Fruit fly (Drosophila melanogaster) whole organism, embryonic: ENCODE data around the gene CG9106.

ENCODE experiments used
- Awh ChIP-seq: fragments of 200-800 bp; sonication (Bioruptor generic); IDR thresholded peaks from 2 replicates; pipeline ENCODE4, ENCODE4 v1.3.6; 2022; ENCODE audit warnings: missing biosample characterization, missing genetic modification characterization
- Blimp-1 ChIP-seq: fragments of 200-800 bp; sonication (Bioruptor generic); optimal IDR thresholded peaks from 3 replicates; lab custom pipeline; 2018; ENCODE audit warnings: missing biosample characterization, missing genetic modification characterization, mild to moderate bottlenecking, moderate library complexity, missing genetic modification reagents
- BtbVII ChIP-seq: fragments of 200-800 bp; sonication (Bioruptor generic); optimal IDR thresholded peaks from 3 replicates; lab custom pipeline; 2017; ENCODE audit warnings: missing biosample characterization, mild to moderate bottlenecking, missing genetic modification characterization
- CG1024 ChIP-seq: fragments of 200-800 bp; sonication (Bioruptor generic); IDR thresholded peaks from 2 replicates; pipeline ENCODE4 v1.3.6; 2022; ENCODE audit warnings: missing biosample characterization, missing genetic modification characterization
- CG10274 ChIP-seq: fragments of 200-800 bp; sonication (Bioruptor generic); optimal IDR thresholded peaks from 3 replicates; lab custom pipeline; 2017; ENCODE audit warnings: missing biosample characterization, mild to moderate bottlenecking, missing genetic modification characterization
- CG16813 ChIP-seq: fragments of 200-800 bp; sonication (Bioruptor generic); IDR thresholded peaks from 3 replicates; pipeline ENCODE4 v1.3.6; 2022; ENCODE audit warnings: missing biosample characterization, missing genetic modification characterization; ENCODE audit not compliant: partially characterized antibody
- CG16815 ChIP-seq: fragments of 200-800 bp; sonication (Bioruptor generic); optimal IDR thresholded peaks from 3 replicates; lab custom pipeline; 2017; ENCODE audit warnings: missing biosample characterization, mild to moderate bottlenecking, missing genetic modification characterization
- CG17359 ChIP-seq: fragments of 200-800 bp; sonication (Bioruptor generic); optimal IDR thresholded peaks from 3 replicates; lab custom pipeline; 2018; ENCODE audit warnings: missing biosample characterization, mild to moderate bottlenecking, missing genetic modification characterization, moderate library complexity
- CG2678 ChIP-seq: fragments of 200-800 bp; sonication (Bioruptor generic); optimal IDR thresholded peaks from 3 replicates; lab custom pipeline; 2019; ENCODE audit warnings: missing biosample characterization, mild to moderate bottlenecking, missing genetic modification characterization, moderate library complexity
- CG30020 ChIP-seq: fragments of 200-800 bp; optimal IDR thresholded peaks from 2 replicates; lab custom pipeline; 2019; ENCODE audit warnings: missing biosample characterization, mild to moderate bottlenecking, missing genetic modification characterization, moderate library complexity
- CG3847 ChIP-seq: fragments of 200-800 bp; sonication (Bioruptor generic); IDR thresholded peaks from 2 replicates; pipeline ENCODE4 v1.3.6; 2022; ENCODE audit warnings: missing biosample characterization, missing genetic modification characterization
- CG8290 ChIP-seq, 3 experiments: fragments of 200-800 bp; sonication (Bioruptor generic); optimal IDR thresholded peaks; 2 replicates each; lab custom pipeline; 2016 to 2019; ENCODE audit warnings: missing biosample characterization in 3 of 3, missing genetic modification characterization in 3 of 3, mild to moderate bottlenecking in 2 of 3, moderate library complexity in 1 of 3
- CG8478 ChIP-seq: fragments of >200 bp; optimal IDR thresholded peaks from 2 replicates; lab custom pipeline; 2018
- CG8765 ChIP-seq: fragments of 200-800 bp; sonication (Bioruptor generic); IDR thresholded peaks from 2 replicates; pipeline ENCODE4 v1.3.6; 2022; ENCODE audit warnings: missing biosample characterization, missing genetic modification characterization
- CTCF ChIP-seq: fragments of 200-800 bp; sonication (Bioruptor generic); optimal IDR thresholded peaks from 2 replicates; lab custom pipeline; 2017; ENCODE audit warnings: missing biosample characterization, mild to moderate bottlenecking, missing genetic modification characterization, moderate library complexity
- Dp ChIP-seq: fragments of 200-800 bp; sonication (Bioruptor generic); optimal IDR thresholded peaks from 2 replicates; lab custom pipeline; 2018; ENCODE audit warnings: missing biosample characterization, mild to moderate bottlenecking, missing genetic modification characterization, moderate library complexity
- Dref ChIP-seq: fragments of 200-800 bp; sonication (Bioruptor generic); IDR thresholded peaks from 2 replicates; pipeline ENCODE4 v1.3.6; 2022; ENCODE audit warnings: missing biosample characterization, missing genetic modification characterization
- E2f1 ChIP-seq: fragments of 200-800 bp; sonication (Bioruptor generic); IDR thresholded peaks from 2 replicates; pipeline ENCODE4 v1.3.6; 2022; ENCODE audit warnings: missing biosample characterization, missing genetic modification characterization
- ERR ChIP-seq: fragments of 200-800 bp; sonication (Bioruptor generic); optimal IDR thresholded peaks from 2 replicates; lab custom pipeline; 2016; ENCODE audit warnings: missing biosample characterization, missing genetic modification characterization
- Ets65A ChIP-seq: fragments of 200-800 bp; sonication (Bioruptor generic); peaks from one replicate; lab custom pipeline; 2016; ENCODE audit warnings: missing biosample characterization, missing genetic modification characterization
- Ets97D ChIP-seq: fragments of 200-800 bp; sonication (Bioruptor generic); optimal IDR thresholded peaks from 3 replicates; lab custom pipeline; 2016; ENCODE audit warnings: missing biosample characterization, missing genetic modification characterization
- Hand ChIP-seq: fragments of 200-800 bp; sonication (Bioruptor generic); optimal IDR thresholded peaks from 2 replicates; lab custom pipeline; 2017; ENCODE audit warnings: mild to moderate bottlenecking, missing biosample characterization, missing genetic modification reagents, missing genetic modification characterization
- MBD-R2 ChIP-seq: fragments of 200-800 bp; sonication (Bioruptor generic); IDR thresholded peaks from 2 replicates; pipeline ENCODE4 v1.3.6; 2022; ENCODE audit warnings: missing biosample characterization, missing genetic modification characterization
- MESR4 ChIP-seq: fragments of 200-800 bp; sonication (Bioruptor generic); optimal IDR thresholded peaks from 2 replicates; lab custom pipeline; 2018; ENCODE audit warnings: missing biosample characterization, mild to moderate bottlenecking, missing genetic modification characterization, moderate library complexity
- Max ChIP-seq: fragments of 200-800 bp; sonication (Bioruptor generic); optimal IDR thresholded peaks from 2 replicates; lab custom pipeline; 2016; ENCODE audit warnings: missing biosample characterization, mild to moderate bottlenecking, missing genetic modification characterization
- Med ChIP-seq: fragments of 200-800 bp; sonication (Bioruptor generic); peaks from one replicate; lab custom pipeline; 2016; ENCODE audit warnings: missing biosample characterization, missing genetic modification characterization, mild to moderate bottlenecking, inconsistent platforms, moderate library complexity
- Opbp ChIP-seq: fragments of 200-800 bp; sonication (Bioruptor generic); IDR thresholded peaks from 3 replicates; pipeline ENCODE4 v1.3.6; 2022; ENCODE audit warnings: missing biosample characterization, missing genetic modification characterization; ENCODE audit not compliant: partially characterized antibody
- PHDP ChIP-seq: fragments of 200-800 bp; sonication (Bioruptor generic); optimal IDR thresholded peaks from 3 replicates; lab custom pipeline; 2018; ENCODE audit warnings: missing biosample characterization, mild to moderate bottlenecking, missing genetic modification characterization, moderate library complexity
- Pdp1 ChIP-seq, 2 experiments: fragments of 200-800 bp; sonication (Bioruptor generic); optimal IDR thresholded peaks; 3 replicates each; lab custom pipeline; 2016; ENCODE audit warnings: missing biosample characterization in 2 of 2, missing genetic modification characterization in 2 of 2, mild to moderate bottlenecking in 1 of 2, moderate library complexity in 1 of 2
- Rfx ChIP-seq: fragments of 200-800 bp; sonication (Bioruptor generic); IDR thresholded peaks from 2 replicates; pipeline ENCODE4 v1.3.6; 2022; ENCODE audit warnings: missing biosample characterization, missing genetic modification characterization
- chinmo ChIP-seq: fragments of 200-800 bp; sonication (Bioruptor generic); IDR thresholded peaks from 4 replicates; pipeline ENCODE4 v1.3.6; 2022; ENCODE audit warnings: missing biosample characterization, missing genetic modification characterization; ENCODE audit not compliant: partially characterized antibody
- crp ChIP-seq, 2 experiments: fragments of 200-800 bp; sonication (Bioruptor generic); optimal IDR thresholded peaks; 2 replicates in 1 of 2; 3 replicates in 1 of 2; lab custom pipeline; 2017; ENCODE audit warnings: missing biosample characterization in 2 of 2, missing genetic modification characterization in 2 of 2, mild to moderate bottlenecking in 1 of 2, moderate library complexity in 1 of 2
- dpn ChIP-seq, 2 experiments: fragments of 200-800 bp; sonication (Bioruptor generic); optimal IDR thresholded peaks; 3 replicates each; lab custom pipeline; 2016; ENCODE audit warnings: missing biosample characterization in 2 of 2, missing genetic modification characterization in 2 of 2
- grau ChIP-seq: fragments of 200-800 bp; optimal IDR thresholded peaks from 3 replicates; lab custom pipeline; 2019; ENCODE audit warnings: missing biosample characterization, mild to moderate bottlenecking, missing genetic modification characterization, moderate library complexity
- hbn ChIP-seq: fragments of 200-800 bp; sonication (Bioruptor generic); IDR thresholded peaks from 2 replicates; pipeline ENCODE4 v1.3.6; 2022; ENCODE audit warnings: missing biosample characterization, missing genetic modification characterization; ENCODE audit not compliant: partially characterized antibody
- insv ChIP-seq, 2 experiments: fragments of 200-800 bp; sonication (Bioruptor generic); optimal IDR thresholded peaks; 3 replicates each; lab custom pipeline; 2016 to 2018; ENCODE audit warnings: missing biosample characterization in 2 of 2, missing genetic modification characterization in 2 of 2
- inv ChIP-seq: fragments of 200-800 bp; sonication (Bioruptor generic); IDR thresholded peaks from 2 replicates; pipeline ENCODE4 v1.3.6; 2022; ENCODE audit warnings: missing biosample characterization, missing genetic modification characterization; ENCODE audit not compliant: partially characterized antibody
- nmo ChIP-seq: fragments of 200-800 bp; sonication (Bioruptor generic); optimal IDR thresholded peaks from 2 replicates; lab custom pipeline; 2018; ENCODE audit warnings: missing biosample characterization, mild to moderate bottlenecking, missing genetic modification characterization, moderate library complexity
- peb ChIP-seq: fragments of 200-800 bp; sonication (Bioruptor generic); IDR thresholded peaks from 2 replicates; pipeline ENCODE4 v1.3.6; 2022; ENCODE audit warnings: missing biosample characterization, missing genetic modification characterization
- psq ChIP-seq: fragments of 200-800 bp; sonication (Bioruptor generic); optimal IDR thresholded peaks from 2 replicates; lab custom pipeline; 2017; ENCODE audit warnings: missing biosample characterization, missing genetic modification characterization
- scrt ChIP-seq: fragments of 200-800 bp; sonication (Bioruptor generic); optimal IDR thresholded peaks from 2 replicates; lab custom pipeline; 2018; ENCODE audit warnings: missing biosample characterization, mild to moderate bottlenecking, missing genetic modification characterization, moderate library complexity
- sim ChIP-seq: fragments of 200-800 bp; sonication (Bioruptor generic); IDR thresholded peaks from 2 replicates; pipeline ENCODE4 v1.3.6; 2022; ENCODE audit warnings: missing biosample characterization, missing genetic modification characterization
- sqz ChIP-seq: fragments of 200-800 bp; sonication (Bioruptor generic); optimal IDR thresholded peaks from 3 replicates; lab custom pipeline; 2018; ENCODE audit warnings: missing biosample characterization, mild to moderate bottlenecking, missing genetic modification characterization
- sr ChIP-seq: fragments of 200-800 bp; sonication (Bioruptor generic); IDR thresholded peaks from 3 replicates; pipeline ENCODE4 v1.3.6; 2022; ENCODE audit warnings: missing biosample characterization, missing genetic modification characterization
- stwl ChIP-seq: fragments of 200-800 bp; sonication (Bioruptor generic); optimal IDR thresholded peaks from 3 replicates; lab custom pipeline; 2018; ENCODE audit warnings: missing biosample characterization, mild to moderate bottlenecking, missing genetic modification characterization, moderate library complexity
- tgo ChIP-seq: fragments of 200-800 bp; sonication (Bioruptor generic); IDR thresholded peaks from 3 replicates; pipeline ENCODE4 v1.3.6; 2022; ENCODE audit warnings: missing biosample characterization, missing genetic modification characterization
- tna ChIP-seq: fragments of 200-800 bp; sonication (Bioruptor generic); IDR thresholded peaks from 2 replicates; pipeline ENCODE4 v1.3.6; 2022; ENCODE audit warnings: missing biosample characterization, missing genetic modification characterization; ENCODE audit not compliant: partially characterized antibody
- twi ChIP-seq: fragments of 200-800 bp; optimal IDR thresholded peaks from 2 replicates; lab custom pipeline; 2019; ENCODE audit warnings: missing biosample characterization, mild to moderate bottlenecking, missing genetic modification characterization, moderate library complexity

CG9106 gene

dm6 chrX:15320522-15320921, 48.3 kb upstream of the CG9106 start (continued):
- TF ChIP-seq E2f1 (GFP tag; lab: Robert Waterston, UW) (no peak), tgo (GFP tag; lab: Robert Waterston, UW) (no peak), Max (GFP tag; lab: Kevin White, UChicago) (no peak), ERR (no peak), BtbVII (GFP tag; lab: Kevin White, UChicago) (no peak), CG30020 (tag; lab: Kevin White, UChicago) (no peak), chinmo (GFP tag; lab: Robert Waterston, UW) (0 out of 4 replicates have a peak, but pooled peaks have one; percentile 12), Awh (no peak), CG17359 (tag; lab: Kevin White, UChicago) (peak; percentile 83), sqz (GFP tag; lab: Kevin White, UChicago) (peak; percentile 77), CG8765 (GFP tag; lab: Robert Waterston, UW) (no peak), CG16815 (GFP tag; lab: Kevin White, UChicago) (no peak), Hand (GFP tag; lab: Kevin White, UChicago) (no peak), CG8478 (lab: Kevin White, UChicago) (no peak), peb (GFP tag; lab: Robert Waterston, UW) (no peak), CTCF (no peak), Ets65A (peak; percentile 6), Blimp-1 (GFP tag; lab: Kevin White, UChicago) (no peak), Ets97D (peak; percentile 11), sim (GFP tag; lab: Robert Waterston, UW) (no peak)

dm6 chrX:15319699-15320482, 47.7 kb upstream of the CG9106 start:
- peak; percentile 73 for TF ChIP-seq stwl (tag; lab: Kevin White, UChicago)
- TF ChIP-seq CG16813 (GFP tag; lab: Robert Waterston, UW) = 0 out of 3 replicates have a peak, but pooled peaks have one; percentile 29
- TF ChIP-seq CG1024 (GFP tag; lab: Robert Waterston, UW) = no peak
- TF ChIP-seq grau = peak; percentile 6
- no peak for TF ChIP-seq inv (GFP tag; lab: Robert Waterston, UW)
- TF ChIP-seq CG8290 (GFP tag; optimal IDR thresholded peaks at IDR 0.05; lab: Kevin White, UChicago) = no peak
- TF ChIP-seq CG8290 (tag; optimal IDR thresholded peaks at IDR 0.05; lab: Kevin White, UChicago) = peak in 1 of 2 experiments; percentile 0
- peak; percentile 88 for TF ChIP-seq CG10274 (GFP tag; lab: Kevin White, UChicago)
- peak in 1 of 2 experiments; percentile 64 for TF ChIP-seq crp (GFP tag; optimal IDR thresholded peaks at IDR 0.05; lab: Kevin White, UChicago)
- peak; percentile 73 for TF ChIP-seq Med
- peak in 1 of 2 experiments; percentile 48 for TF ChIP-seq insv (GFP tag; optimal IDR thresholded peaks at IDR 0.05; lab: Kevin White, UChicago)
- TF ChIP-seq Rfx (GFP tag; lab: Robert Waterston, UW) = 0 out of 2 replicates have a peak, but pooled peaks have one; percentile 19
- TF ChIP-seq scrt (GFP tag; lab: Kevin White, UChicago) = no peak
- peak in 1 of 2 experiments; percentile 26 for TF ChIP-seq Pdp1 (GFP tag; optimal IDR thresholded peaks at IDR 0.05; lab: Kevin White, UChicago)
- TF ChIP-seq nmo = peak; percentile 24
- peak; percentile 24 for TF ChIP-seq MESR4 (GFP tag; lab: Kevin White, UChicago)
- peak; percentile 5 for TF ChIP-seq Dp (GFP tag; lab: Kevin White, UChicago)
- TF ChIP-seq CG2678 (tag; lab: Kevin White, UChicago) = peak; percentile 11
- TF ChIP-seq MBD-R2 = peak; percentile 37; the same call in 1 of the 2 replicates
- peak; percentile 50 for TF ChIP-seq psq (GFP tag; lab: Kevin White, UChicago)
- no peak for TF ChIP-seq dpn (GFP tag; optimal IDR thresholded peaks at IDR 0.05; lab: Kevin White, UChicago)
- peak; percentile 58; the same call in 2 of the 3 replicates for TF ChIP-seq Opbp
- TF ChIP-seq CG3847 = peak; percentile 34
- no peak for TF ChIP-seq tna (GFP tag; lab: Robert Waterston, UW)
- peak; percentile 56 for TF ChIP-seq Dref
- TF ChIP-seq hbn = 0 out of 2 replicates have a peak, but pooled peaks have one; percentile 18
- TF ChIP-seq CG8478 (lab: Kevin White, UChicago) = no peak
- TF ChIP-seq PHDP (tag; lab: Kevin White, UChicago) = no peak
- TF ChIP-seq sr = no peak
- peak; percentile 48 for TF ChIP-seq twi
